Fruit fly (Drosophila melanogaster) whole organism, adult: ENCODE results near the gene CG5217.

Experiments used
- CG5204 ChIP-seq: fragments of 200-800 bp; sonication (Bioruptor generic); optimal IDR thresholded peaks from 2 replicates; lab custom pipeline; 2016; ENCODE audit warnings: missing biosample characterization, missing genetic modification characterization
- CG7101 ChIP-seq: fragments of 200-800 bp; sonication (Bioruptor generic); optimal IDR thresholded peaks from 2 replicates; lab custom pipeline; 2018; ENCODE audit warnings: missing biosample characterization, mild to moderate bottlenecking, missing genetic modification characterization, moderate library complexity
- Crg-1 ChIP-seq: fragments of 200-800 bp; sonication (Bioruptor generic); optimal IDR thresholded peaks from 2 replicates; lab custom pipeline; 2016; ENCODE audit warnings: missing biosample characterization, missing genetic modification characterization
- bab1 ChIP-seq: fragments of 200-800 bp; sonication (Bioruptor generic); optimal IDR thresholded peaks from 3 replicates; lab custom pipeline; 2019; ENCODE audit warnings: missing biosample characterization, mild to moderate bottlenecking, missing genetic modification characterization, moderate library complexity
- cnc ChIP-seq, 2 experiments: fragments of >200 bp; optimal IDR thresholded peaks; 2 replicates each; lab custom pipeline; 2017
- pad ChIP-seq: fragments of 200-800 bp; sonication (Bioruptor generic); optimal IDR thresholded peaks from 3 replicates; lab custom pipeline; 2017; ENCODE audit warnings: missing biosample characterization, missing genetic modification characterization, mild to moderate bottlenecking, moderate library complexity, missing genetic modification reagents
- toe ChIP-seq: fragments of 200-800 bp; sonication (Bioruptor generic); optimal IDR thresholded peaks from 2 replicates; lab custom pipeline; 2016; ENCODE audit warnings: missing biosample characterization, missing genetic modification characterization

DNA sequence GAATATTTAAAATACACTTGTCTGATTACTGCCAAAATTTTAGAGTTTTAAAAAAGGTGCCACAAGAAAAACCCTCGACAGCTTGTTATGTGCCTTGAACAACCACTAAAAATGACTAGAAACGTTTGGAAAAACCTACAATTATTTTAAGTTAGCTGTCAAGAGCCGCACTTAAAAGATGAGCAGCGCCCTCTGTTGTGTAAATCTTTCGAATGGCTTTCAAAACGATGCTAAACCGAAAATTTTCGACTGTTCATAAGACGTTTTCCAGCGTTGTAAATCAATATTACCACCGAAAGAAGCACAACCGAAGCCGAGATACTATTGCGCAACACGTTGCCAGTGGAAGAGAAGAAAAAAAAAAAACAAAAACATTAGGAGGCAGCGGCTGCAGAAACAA lies 23.2 kb upstream of the CG5217 start:
- no peak for TF ChIP-seq pad (GFP tag; lab: Kevin White, UChicago)
- no peak for TF ChIP-seq bab1 (GFP tag; lab: Kevin White, UChicago)
- TF ChIP-seq CG5204 (GFP tag; lab: Kevin White, UChicago) = no peak
- no peak for TF ChIP-seq toe (GFP tag; lab: Kevin White, UChicago)
- TF ChIP-seq cnc (optimal IDR thresholded peaks at IDR 0.05; lab: Kevin White, UChicago) = no peak
- no peak for TF ChIP-seq Crg-1 (GFP tag; lab: Kevin White, UChicago)
- TF ChIP-seq CG7101 = no peak
